In the genomic region with DNA sequence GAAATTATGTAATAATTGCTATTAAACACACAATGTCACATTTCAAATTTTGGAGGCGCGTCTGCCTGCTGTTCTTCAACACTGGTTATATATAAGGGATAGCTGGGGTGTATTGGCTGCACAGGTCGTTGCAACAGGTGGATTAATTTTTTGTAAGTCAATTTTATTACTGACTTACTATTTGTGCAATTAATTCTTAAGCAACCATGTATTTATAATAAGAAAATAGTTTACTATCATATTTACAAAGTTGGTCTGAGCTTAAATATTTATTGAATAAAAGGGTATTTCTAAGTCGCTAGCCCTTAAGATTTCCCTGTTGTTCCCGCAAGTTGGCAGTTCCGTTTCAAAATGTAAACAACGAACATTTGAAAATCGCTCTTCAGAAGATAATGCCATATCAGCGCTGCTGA, we compare ENCODE assay signal across 5 fruit fly cellular contexts.
TF ChIP-seq lines count a peak whose summit lies in the region.

A gene (plus strand): TSS at position 336 of the 413 bp plus-strand sequence.

TF ChIP-seq in whole organism, adult, 20 proteins besides CTCF, POLR2A, EP300 and RAD21 (continued from another document):
- TF ChIP-seq CG14711 (tag; optimal IDR thresholded peaks at IDR 0.05; lab: Kevin White, UChicago) (peak; percentile 81), CG33017 (tag; optimal IDR thresholded peaks at IDR 0.05; lab: Kevin White, UChicago) (peak; percentile 73), cnc (optimal IDR thresholded peaks at IDR 0.05; lab: Kevin White, UChicago) (no peak), ovo (GFP tag; optimal IDR thresholded peaks at IDR 0.05; lab: Kevin White, UChicago) (peak; percentile 78)

TF ChIP-seq in whole organism, embryonic, 481 proteins besides CTCF, POLR2A, EP300 and RAD21 (continued from another document and continues in another):
- TF ChIP-seq crol (GFP tag; IDR thresholded peaks at IDR 0.05; lab: Robert Waterston, UW) (peak; percentile 29; the same call in 1 of the 2 replicates), HLHmδ (GFP tag; optimal IDR thresholded peaks at IDR 0.05; lab: Kevin White, UChicago) (no peak), sr (GFP tag; IDR thresholded peaks at IDR 0.05; lab: Robert Waterston, UW) (0 out of 3 replicates have a peak, but pooled peaks have one; percentile 9), CG15269 (tag; optimal IDR thresholded peaks at IDR 0.05; lab: Kevin White, UChicago) (peak; percentile 85), dm (GFP tag; optimal IDR thresholded peaks at IDR 0.05; lab: Kevin White, UChicago) (peak; percentile 71), Hmx (GFP tag; optimal IDR thresholded peaks at IDR 0.05; lab: Kevin White, UChicago) (peak; percentile 54), C15 (GFP tag; IDR thresholded peaks at IDR 0.05; lab: Robert Waterston, UW) (no peak), ranshi (GFP tag; IDR thresholded peaks at IDR 0.05; lab: Robert Waterston, UW) (peak; percentile 79), CG2889 (GFP tag; IDR thresholded peaks at IDR 0.05; lab: Robert Waterston, UW) (peak; percentile 60; the same call in 1 of the 3 replicates), CG4404 (GFP tag; IDR thresholded peaks at IDR 0.05; lab: Robert Waterston, UW) (peak; percentile 88), slou (GFP tag; optimal IDR thresholded peaks at IDR 0.05; lab: Kevin White, UChicago) (peak; percentile 61), br (optimal IDR thresholded peaks at IDR 0.05; lab: Kevin White, UChicago) (no peak), abd-A (tag; optimal IDR thresholded peaks at IDR 0.05; lab: Kevin White, UChicago) (no peak), HLH3B (GFP tag; IDR thresholded peaks at IDR 0.05; lab: Robert Waterston, UW) (peak; percentile 85), CG1832 (GFP tag; optimal IDR thresholded peaks at IDR 0.05; lab: Kevin White, UChicago) (no peak), CG9727 (GFP tag; optimal IDR thresholded peaks at IDR 0.05; lab: Kevin White, UChicago) (peak; percentile 84), trh (GFP tag; optimal IDR thresholded peaks at IDR 0.05; lab: Kevin White, UChicago) (peak; percentile 80), TFAM (GFP tag; optimal IDR thresholded peaks at IDR 0.05; lab: Kevin White, UChicago) (no peak), corto (GFP tag; optimal IDR thresholded peaks at IDR 0.05; lab: Kevin White, UChicago) (no peak), CG12236 (GFP tag; optimal IDR thresholded peaks at IDR 0.05; lab: Kevin White, UChicago) (peak; percentile 38), E2f1 (GFP tag; IDR thresholded peaks at IDR 0.05; lab: Robert Waterston, UW) (peak; percentile 78), CG17328 (GFP tag; IDR thresholded peaks at IDR 0.05; lab: Robert Waterston, UW) (peak; percentile 78), CG13123 (GFP tag; optimal IDR thresholded peaks at IDR 0.05; lab: Kevin White, UChicago) (peak; percentile 50), CG9932 (GFP tag; IDR thresholded peaks at IDR 0.05; lab: Robert Waterston, UW) (peak; percentile 90), tll (GFP tag; optimal IDR thresholded peaks at IDR 0.05; lab: Kevin White, UChicago) (peak; percentile 4 to 74), so (GFP tag; IDR thresholded peaks at IDR 0.05; lab: Robert Waterston, UW) (peak; percentile 73; the same call in 1 of the 3 replicates), CG9437 (GFP tag; optimal IDR thresholded peaks at IDR 0.05; lab: Kevin White, UChicago) (peak; percentile 63), CG5953 (GFP tag; IDR thresholded peaks at IDR 0.05; lab: Robert Waterston, UW) (peak; percentile 64; the same call in 1 of the 2 replicates), CG13894 (tag; optimal IDR thresholded peaks at IDR 0.05; lab: Kevin White, UChicago) (peak; percentile 80), pb (GFP tag; optimal IDR thresholded peaks at IDR 0.05; lab: Kevin White, UChicago) (no peak)

TF ChIP-seq in whole organism, prepupa, 60 proteins besides CTCF, POLR2A, EP300 and RAD21 (continued from another document and continues in another):
- TF ChIP-seq fd59A (GFP tag; optimal IDR thresholded peaks at IDR 0.05; lab: Kevin White, UChicago) (peak; percentile 41), Hr4 (GFP tag; optimal IDR thresholded peaks at IDR 0.05; lab: Kevin White, UChicago) (peak; percentile 75), Blimp-1 (GFP tag; optimal IDR thresholded peaks at IDR 0.05; lab: Kevin White, UChicago) (peak; percentile 52), dsx (GFP tag; optimal IDR thresholded peaks at IDR 0.05; lab: Kevin White, UChicago; ENCODE audit: poor library complexity, severe bottlenecking) (peak; percentile 65), CG11902 (GFP tag; optimal IDR thresholded peaks at IDR 0.05; lab: Kevin White, UChicago) (peak; percentile 71), CG32006 (GFP tag; optimal IDR thresholded peaks at IDR 0.05; lab: Kevin White, UChicago) (peak; percentile 82), Hr39 (GFP tag; optimal IDR thresholded peaks at IDR 0.05; lab: Kevin White, UChicago) (peak; percentile 82), CG6808 (GFP tag; optimal IDR thresholded peaks at IDR 0.05; lab: Kevin White, UChicago) (peak; percentile 65), Eip75B (GFP tag; optimal IDR thresholded peaks at IDR 0.05; lab: Kevin White, UChicago) (peak; percentile 75), CG6276 (GFP tag; optimal IDR thresholded peaks at IDR 0.05; lab: Kevin White, UChicago) (peak; percentile 45), CG3919 (GFP tag; optimal IDR thresholded peaks at IDR 0.05; lab: Kevin White, UChicago) (peak; percentile 80), CG34406 (GFP tag; optimal IDR thresholded peaks at IDR 0.05; lab: Kevin White, UChicago) (peak; percentile 81), Smox (GFP tag; optimal IDR thresholded peaks at IDR 0.05; lab: Kevin White, UChicago) (peak; percentile 87), fkh (GFP tag; optimal IDR thresholded peaks at IDR 0.05; lab: Kevin White, UChicago) (peak; percentile 87), CG6854 (GFP tag; optimal IDR thresholded peaks at IDR 0.05; lab: Kevin White, UChicago) (peak; percentile 27), Met (GFP tag; optimal IDR thresholded peaks at IDR 0.05; lab: Kevin White, UChicago) (peak; percentile 87), ss (GFP tag; optimal IDR thresholded peaks at IDR 0.05; lab: Kevin White, UChicago) (peak; percentile 38 to 71), CG31627 (GFP tag; optimal IDR thresholded peaks at IDR 0.05; lab: Kevin White, UChicago) (peak; percentile 87), lz (GFP tag; optimal IDR thresholded peaks at IDR 0.05; lab: Kevin White, UChicago) (peak; percentile 88), OdsH (GFP tag; optimal IDR thresholded peaks at IDR 0.05; lab: Kevin White, UChicago) (peak; percentile 85), eg (GFP tag; IDR thresholded peaks at IDR 0.05; lab: Robert Waterston, UW) (peak; percentile 65), Lpt (GFP tag; optimal IDR thresholded peaks at IDR 0.05; lab: Kevin White, UChicago) (peak; percentile 63), Sox14 (GFP tag; optimal IDR thresholded peaks at IDR 0.05; lab: Kevin White, UChicago) (peak; percentile 80), CG7368 (GFP tag; optimal IDR thresholded peaks at IDR 0.05; lab: Kevin White, UChicago) (peak; percentile 62), CG16779 (tag; optimal IDR thresholded peaks at IDR 0.05; lab: Kevin White, UChicago) (peak; percentile 17), dac (GFP tag; optimal IDR thresholded peaks at IDR 0.05; lab: Kevin White, UChicago) (peak; percentile 70), CG10669 (GFP tag; optimal IDR thresholded peaks at IDR 0.05; lab: Kevin White, UChicago) (peak; percentile 74), CG1621 (tag; optimal IDR thresholded peaks at IDR 0.05; lab: Kevin White, UChicago) (peak; percentile 53), pdm3 (GFP tag; optimal IDR thresholded peaks at IDR 0.05; lab: Kevin White, UChicago) (peak; percentile 83), CG8632 (GFP tag; optimal IDR thresholded peaks at IDR 0.05; lab: Kevin White, UChicago) (peak; percentile 74), svp (GFP tag; lab: Kevin White, UChicago) (peak; percentile 90)

TF ChIP-seq in whole organism, pupa, 21 proteins besides CTCF, POLR2A, EP300 and RAD21 (continued from another document):
- peak; percentile 77 for TF ChIP-seq CG32121 (GFP tag; IDR thresholded peaks at IDR 0.05; lab: Robert Waterston, UW)

TF ChIP-seq in whole organism, wandering third instar larva, 38 proteins besides CTCF, POLR2A, EP300 and RAD21 (continued from another document):
- TF ChIP-seq Rel (GFP tag; optimal IDR thresholded peaks at IDR 0.05; lab: Kevin White, UChicago) (no peak), Rel (tag; optimal IDR thresholded peaks at IDR 0.05; lab: Kevin White, UChicago) (peak; percentile 65), tai (GFP tag; optimal IDR thresholded peaks at IDR 0.05; lab: Kevin White, UChicago) (no peak), fru (GFP tag; optimal IDR thresholded peaks at IDR 0.05; lab: Kevin White, UChicago) (peak; percentile 86), Sp1 (GFP tag; optimal IDR thresholded peaks at IDR 0.05; lab: Kevin White, UChicago) (peak; percentile 80), sage (GFP tag; optimal IDR thresholded peaks at IDR 0.05; lab: Kevin White, UChicago) (no peak), woc (GFP tag; optimal IDR thresholded peaks at IDR 0.05; lab: Kevin White, UChicago) (peak; percentile 89), h (GFP tag; optimal IDR thresholded peaks at IDR 0.05; lab: Kevin White, UChicago) (peak; percentile 89), CG32264 (GFP tag; optimal IDR thresholded peaks at IDR 0.05; lab: Kevin White, UChicago) (peak; percentile 20), dsf (GFP tag; optimal IDR thresholded peaks at IDR 0.05; lab: Kevin White, UChicago; ENCODE audit: borderline replicate concordance) (no peak), N (GFP tag; optimal IDR thresholded peaks at IDR 0.05; lab: Kevin White, UChicago) (no peak), Hnf4 (GFP tag; optimal IDR thresholded peaks at IDR 0.05; lab: Kevin White, UChicago) (peak; percentile 86), brk (GFP tag; optimal IDR thresholded peaks at IDR 0.05; lab: Kevin White, UChicago) (no peak), pan (optimal IDR thresholded peaks at IDR 0.05; lab: Kevin White, UChicago) (peak; percentile 77), dl (GFP tag; optimal IDR thresholded peaks at IDR 0.05; lab: Kevin White, UChicago; ENCODE audit: insufficient read depth in 1 of 2, partially characterized antibody in 2 of 2) (no peak), br (GFP tag; optimal IDR thresholded peaks at IDR 0.05; lab: Kevin White, UChicago) (peak; percentile 79), HLH106 (tag; optimal IDR thresholded peaks at IDR 0.05; lab: Kevin White, UChicago) (peak; percentile 84), Vsx2 (GFP tag; optimal IDR thresholded peaks at IDR 0.05; lab: Kevin White, UChicago; ENCODE audit: partially characterized antibody) (no peak), Jra (GFP tag; optimal IDR thresholded peaks at IDR 0.05; lab: Kevin White, UChicago) (peak; percentile 73)
